Fruit fly (Drosophila melanogaster): ENCODE measurements around the gene nebu.

DNA sequence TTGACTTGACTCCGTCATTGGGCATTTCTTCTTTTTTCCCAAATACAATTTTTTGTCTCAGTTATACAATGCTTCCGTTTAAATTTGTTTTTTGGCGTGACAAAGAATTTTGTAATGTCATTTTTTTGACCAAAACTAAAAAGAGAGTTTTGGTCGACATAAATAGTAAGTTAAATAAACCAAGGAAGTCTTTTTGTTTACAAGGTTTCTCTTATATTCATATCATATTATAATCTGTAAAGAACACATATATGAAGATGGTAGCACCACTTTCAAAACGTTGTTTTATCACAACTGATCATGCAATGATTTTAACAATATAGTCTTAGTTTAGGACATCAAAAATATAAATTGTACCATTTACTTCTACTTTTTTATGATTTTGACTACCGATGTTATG, 61.9 kb downstream of the nebu start, which contains the start of the genes CG10969 and CG17666:
- TF ChIP-seq CG10348 (GFP tag; IDR thresholded peaks at IDR 0.05) (no peak), CG14655 (GFP tag; optimal IDR thresholded peaks at IDR 0.05) (no peak), CG15710 (tag; optimal IDR thresholded peaks at IDR 0.05) (no peak)
